Fruit fly (Drosophila melanogaster) whole organism, embryonic: ENCODE results near the gene lmd.

Source experiments
- CG10462 ChIP-seq: fragments of 200-800 bp; sonication (Bioruptor generic); optimal IDR thresholded peaks from 2 replicates; lab custom pipeline; 2016; ENCODE audit warnings: missing biosample characterization, missing genetic modification characterization
- CG10979 ChIP-seq: fragments of 200-800 bp; sonication (Bioruptor generic); optimal IDR thresholded peaks from 2 replicates; lab custom pipeline; 2018; ENCODE audit warnings: missing biosample characterization, mild to moderate bottlenecking, missing genetic modification characterization, moderate library complexity
- CG12659 ChIP-seq: fragments of 200-800 bp; sonication (Bioruptor generic); optimal IDR thresholded peaks from 3 replicates; lab custom pipeline; 2017; ENCODE audit warnings: mild to moderate bottlenecking, missing biosample characterization, missing genetic modification reagents, missing genetic modification characterization
- CG13287 ChIP-seq: fragments of 200-800 bp; sonication (Bioruptor generic); IDR thresholded peaks from 2 replicates; pipeline ENCODE4 v1.3.6; 2022; ENCODE audit warnings: missing biosample characterization, missing genetic modification characterization; ENCODE audit not compliant: partially characterized antibody
- CG13775 ChIP-seq: fragments of 200-800 bp; sonication (Bioruptor generic); optimal IDR thresholded peaks from 3 replicates; lab custom pipeline; 2017; ENCODE audit warnings: missing biosample characterization, mild to moderate bottlenecking, missing genetic modification characterization
- CG14710 ChIP-seq: fragments of 200-800 bp; sonication (Bioruptor generic); optimal IDR thresholded peaks from 3 replicates; lab custom pipeline; 2019; ENCODE audit warnings: missing biosample characterization, mild to moderate bottlenecking, missing genetic modification characterization, moderate library complexity
- CG14860 ChIP-seq: fragments of 200-800 bp; sonication (Bioruptor generic); IDR thresholded peaks from 3 replicates; pipeline ENCODE4 v1.3.6; 2022; ENCODE audit warnings: missing biosample characterization, missing genetic modification characterization; ENCODE audit not compliant: partially characterized antibody
- CG15514 ChIP-seq: fragments of 200-800 bp; sonication (Bioruptor generic); optimal IDR thresholded peaks from 3 replicates; lab custom pipeline; 2017; ENCODE audit warnings: missing biosample characterization, missing genetic modification characterization, mild to moderate bottlenecking, moderate library complexity, missing genetic modification reagents
- CG1602 ChIP-seq: fragments of 200-800 bp; sonication (Bioruptor generic); optimal IDR thresholded peaks from 3 replicates; lab custom pipeline; 2016; ENCODE audit warnings: missing biosample characterization, missing genetic modification characterization
- CG16779 ChIP-seq: fragments of 200-800 bp; sonication (Bioruptor generic); IDR thresholded peaks from 2 replicates; pipeline ENCODE4 v1.3.6; 2022; ENCODE audit warnings: missing biosample characterization, missing genetic modification characterization
- CG2678 ChIP-seq: fragments of 200-800 bp; sonication (Bioruptor generic); optimal IDR thresholded peaks from 3 replicates; lab custom pipeline; 2019; ENCODE audit warnings: missing biosample characterization, mild to moderate bottlenecking, missing genetic modification characterization, moderate library complexity
- CG2712 ChIP-seq: fragments of 200-800 bp; optimal IDR thresholded peaks from 3 replicates; lab custom pipeline; 2019; ENCODE audit warnings: missing biosample characterization, mild to moderate bottlenecking, missing genetic modification characterization, moderate library complexity
- CG30020 ChIP-seq: fragments of 200-800 bp; optimal IDR thresholded peaks from 2 replicates; lab custom pipeline; 2019; ENCODE audit warnings: missing biosample characterization, mild to moderate bottlenecking, missing genetic modification characterization, moderate library complexity
- CG4617 ChIP-seq: fragments of 200-800 bp; sonication (Bioruptor generic); optimal IDR thresholded peaks from 3 replicates; lab custom pipeline; 2016; ENCODE audit warnings: missing biosample characterization, missing genetic modification characterization, borderline replicate concordance
- CG5245 ChIP-seq: fragments of 200-800 bp; sonication (Bioruptor generic); optimal IDR thresholded peaks from 3 replicates; lab custom pipeline; 2016; ENCODE audit warnings: missing biosample characterization, missing genetic modification characterization
- CG6689 ChIP-seq: fragments of 200-800 bp; sonication (Bioruptor generic); IDR thresholded peaks from 2 replicates; pipeline ENCODE4 v1.3.6; 2022; ENCODE audit warnings: missing biosample characterization, missing genetic modification characterization
- CG9797 ChIP-seq: fragments of 200-800 bp; sonication (Bioruptor generic); optimal IDR thresholded peaks from 3 replicates; lab custom pipeline; 2018; ENCODE audit warnings: missing biosample characterization, mild to moderate bottlenecking, missing genetic modification characterization
- Deaf1 ChIP-seq: fragments of 200-800 bp; optimal IDR thresholded peaks from 3 replicates; lab custom pipeline; 2019; ENCODE audit warnings: missing biosample characterization, mild to moderate bottlenecking, missing genetic modification characterization, moderate library complexity
- Ets65A ChIP-seq: fragments of 200-800 bp; sonication (Bioruptor generic); peaks from one replicate; lab custom pipeline; 2016; ENCODE audit warnings: missing biosample characterization, missing genetic modification characterization
- HLHmδ ChIP-seq: fragments of 200-800 bp; sonication (Bioruptor generic); optimal IDR thresholded peaks from 2 replicates; lab custom pipeline; 2018; ENCODE audit warnings: missing biosample characterization, mild to moderate bottlenecking, missing genetic modification characterization, moderate library complexity
- Med ChIP-seq: fragments of 200-800 bp; sonication (Bioruptor generic); peaks from one replicate; lab custom pipeline; 2016; ENCODE audit warnings: missing biosample characterization, missing genetic modification characterization, mild to moderate bottlenecking, inconsistent platforms, moderate library complexity
- Nf-YC ChIP-seq: fragments of 200-800 bp; optimal IDR thresholded peaks from 3 replicates; lab custom pipeline; 2019; ENCODE audit warnings: missing biosample characterization, mild to moderate bottlenecking, missing genetic modification characterization, moderate library complexity
- NfI ChIP-seq: fragments of 200-800 bp; sonication (Bioruptor generic); optimal IDR thresholded peaks from 3 replicates; lab custom pipeline; 2018; ENCODE audit warnings: missing biosample characterization, mild to moderate bottlenecking, missing genetic modification characterization, moderate library complexity
- PHDP ChIP-seq: fragments of 200-800 bp; sonication (Bioruptor generic); optimal IDR thresholded peaks from 3 replicates; lab custom pipeline; 2018; ENCODE audit warnings: missing biosample characterization, mild to moderate bottlenecking, missing genetic modification characterization, moderate library complexity
- Ptx1 ChIP-seq: fragments of 200-800 bp; sonication (Bioruptor generic); IDR thresholded peaks from 2 replicates; pipeline ENCODE4 v1.3.6; 2022; ENCODE audit warnings: missing biosample characterization, missing genetic modification characterization
- Sin3A ChIP-seq: fragments of >200 bp; optimal IDR thresholded peaks from 2 replicates; lab custom pipeline; 2018
- Ssrp ChIP-seq: fragments of 200-800 bp; sonication (Bioruptor generic); optimal IDR thresholded peaks from 2 replicates; lab custom pipeline; 2018; ENCODE audit warnings: missing biosample characterization, mild to moderate bottlenecking, missing genetic modification characterization, moderate library complexity
- Trl ChIP-seq, 3 experiments: fragments of >200 bp in 2 of 3; fragments of 200-800 bp in 1 of 3; sonication (Bioruptor generic) in 1 of 3; optimal IDR thresholded peaks; 2 replicates in 1 of 3; 3 replicates in 2 of 3; lab custom pipeline; 2016 to 2017; ENCODE audit warnings: missing biosample characterization in 1 of 3, missing genetic modification characterization in 1 of 3
- Xbp1 ChIP-seq: fragments of 200-800 bp; sonication (Bioruptor generic); optimal IDR thresholded peaks from 3 replicates; lab custom pipeline; 2016; ENCODE audit warnings: missing biosample characterization, mild to moderate bottlenecking, missing genetic modification characterization
- YL-1 ChIP-seq: fragments of 200-800 bp; sonication (Bioruptor generic); optimal IDR thresholded peaks from 3 replicates; lab custom pipeline; 2017; ENCODE audit warnings: missing biosample characterization, mild to moderate bottlenecking, missing genetic modification characterization
- amos ChIP-seq: fragments of 200-800 bp; sonication (Bioruptor generic); IDR thresholded peaks from 2 replicates; pipeline ENCODE4 v1.3.6; 2022; ENCODE audit warnings: missing biosample characterization, missing genetic modification characterization; ENCODE audit not compliant: partially characterized antibody
- chn ChIP-seq: fragments of 200-800 bp; sonication (Bioruptor generic); optimal IDR thresholded peaks from 2 replicates; lab custom pipeline; 2016; ENCODE audit warnings: missing biosample characterization, missing genetic modification characterization
- dpn ChIP-seq, 2 experiments: fragments of 200-800 bp; sonication (Bioruptor generic); optimal IDR thresholded peaks; 3 replicates each; lab custom pipeline; 2016; ENCODE audit warnings: missing biosample characterization in 2 of 2, missing genetic modification characterization in 2 of 2
- dysf ChIP-seq: fragments of 200-800 bp; sonication (Bioruptor generic); IDR thresholded peaks from 3 replicates; pipeline ENCODE4 v1.3.6; 2022; ENCODE audit warnings: missing biosample characterization, missing genetic modification characterization
- emc ChIP-seq: fragments of 200-800 bp; sonication (Bioruptor generic); optimal IDR thresholded peaks from 2 replicates; lab custom pipeline; 2016; ENCODE audit warnings: missing biosample characterization, missing genetic modification characterization
- gfzf ChIP-seq: fragments of 200-800 bp; sonication (Bioruptor generic); optimal IDR thresholded peaks from 2 replicates; lab custom pipeline; 2016; ENCODE audit warnings: missing biosample characterization, mild to moderate bottlenecking, missing genetic modification characterization, moderate library complexity
- hb ChIP-seq: fragments of 200-800 bp; sonication (Bioruptor generic); IDR thresholded peaks from 3 replicates; pipeline ENCODE4 v1.3.6; 2022; ENCODE audit warnings: missing biosample characterization, missing genetic modification characterization; ENCODE audit not compliant: partially characterized antibody
- lmd ChIP-seq: fragments of 200-800 bp; sonication (Bioruptor generic); IDR thresholded peaks from 2 replicates; pipeline ENCODE4 v1.3.6; 2022; ENCODE audit warnings: missing biosample characterization, missing genetic modification characterization
- mld ChIP-seq: fragments of 200-800 bp; sonication (Bioruptor generic); IDR thresholded peaks from 3 replicates; pipeline ENCODE4 v1.3.6; 2022; ENCODE audit warnings: missing biosample characterization, missing genetic modification characterization; ENCODE audit not compliant: partially characterized antibody
- nerfin-2 ChIP-seq: fragments of 200-800 bp; sonication (Bioruptor generic); IDR thresholded peaks from 2 replicates; pipeline ENCODE4 v1.3.6; 2022; ENCODE audit warnings: missing biosample characterization, missing genetic modification characterization; ENCODE audit not compliant: partially characterized antibody
- nom ChIP-seq: fragments of 200-800 bp; sonication (Bioruptor generic); optimal IDR thresholded peaks from 2 replicates; lab custom pipeline; 2017; ENCODE audit warnings: missing biosample characterization, missing genetic modification characterization, mild to moderate bottlenecking, moderate library complexity, missing genetic modification reagents
- pb ChIP-seq: fragments of 200-800 bp; sonication (Bioruptor generic); optimal IDR thresholded peaks from 3 replicates; lab custom pipeline; 2016; ENCODE audit warnings: missing biosample characterization, missing genetic modification characterization
- phol ChIP-seq: fragments of 200-800 bp; sonication (Bioruptor generic); optimal IDR thresholded peaks from 3 replicates; lab custom pipeline; 2018; ENCODE audit warnings: missing biosample characterization, mild to moderate bottlenecking, missing genetic modification characterization, moderate library complexity
- sd ChIP-seq: fragments of 200-800 bp; sonication (Bioruptor generic); optimal IDR thresholded peaks from 3 replicates; lab custom pipeline; 2018; ENCODE audit warnings: missing biosample characterization, mild to moderate bottlenecking, missing genetic modification characterization, moderate library complexity
- sima ChIP-seq: fragments of 200-800 bp; sonication (Bioruptor generic); optimal IDR thresholded peaks from 2 replicates; lab custom pipeline; 2016; ENCODE audit warnings: missing biosample characterization, missing genetic modification characterization
- sob ChIP-seq: fragments of 200-800 bp; sonication (Bioruptor generic); IDR thresholded peaks from 2 replicates; pipeline ENCODE4 v1.3.6; 2022; ENCODE audit warnings: missing biosample characterization, missing genetic modification characterization
- stwl ChIP-seq: fragments of 200-800 bp; sonication (Bioruptor generic); optimal IDR thresholded peaks from 3 replicates; lab custom pipeline; 2018; ENCODE audit warnings: missing biosample characterization, mild to moderate bottlenecking, missing genetic modification characterization, moderate library complexity
- tap ChIP-seq: fragments of 200-800 bp; optimal IDR thresholded peaks from 3 replicates; lab custom pipeline; 2019; ENCODE audit warnings: missing biosample characterization, mild to moderate bottlenecking, missing genetic modification characterization, moderate library complexity
- vfl ChIP-seq: fragments of 200-800 bp; sonication (Bioruptor generic); optimal IDR thresholded peaks from 2 replicates; lab custom pipeline; 2016; ENCODE audit warnings: missing biosample characterization, missing genetic modification characterization

The lmd gene

DNA sequence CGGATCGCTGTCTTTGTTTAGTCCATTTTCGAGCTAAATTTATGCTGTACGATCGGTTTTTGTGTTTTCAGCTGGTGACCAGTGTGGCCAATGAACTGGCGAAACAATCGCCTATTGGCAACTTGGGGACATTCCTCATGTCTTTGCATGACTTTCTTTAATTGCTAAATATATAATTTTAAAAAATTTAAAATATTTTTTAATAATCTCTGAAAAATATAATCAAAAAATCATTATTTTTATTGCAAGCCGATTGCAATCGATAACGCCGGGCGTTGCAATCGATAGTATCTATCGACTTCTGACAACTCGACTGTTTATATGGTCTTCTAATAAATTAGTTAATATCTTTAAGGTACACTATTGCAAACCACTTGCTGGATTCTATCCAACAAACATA lies 34.7 kb upstream of the lmd start, which contains the start of the genes sav and Ublcp1 (continued):
- TF ChIP-seq Ets65A (GFP tag; lab: Kevin White, UChicago): peak; percentile 36
- no peak for TF ChIP-seq dysf
- TF ChIP-seq CG2678 (tag; lab: Kevin White, UChicago): peak; percentile 30
- TF ChIP-seq mld (GFP tag; lab: Robert Waterston, UW): peak; percentile 80
- peak; percentile 74 for TF ChIP-seq CG14710 (tag; lab: Kevin White, UChicago)
- TF ChIP-seq sima (GFP tag; lab: Kevin White, UChicago): no peak
- TF ChIP-seq Sin3A (lab: Kevin White, UChicago): peak; percentile 1
- no peak for TF ChIP-seq emc (GFP tag; lab: Kevin White, UChicago)
- TF ChIP-seq CG1602: peak; percentile 19
- TF ChIP-seq CG6689 (GFP tag; lab: Robert Waterston, UW): 0 out of 2 replicates have a peak, but pooled peaks have one; percentile 18
- peak; percentile 21; the same call in 1 of the 2 replicates for TF ChIP-seq lmd
- TF ChIP-seq Xbp1 (GFP tag; lab: Kevin White, UChicago): peak; percentile 39
- peak; percentile 46 for TF ChIP-seq CG15514 (GFP tag; lab: Kevin White, UChicago)
- no peak for TF ChIP-seq sd (tag; lab: Kevin White, UChicago)
- TF ChIP-seq Trl (optimal IDR thresholded peaks at IDR 0.05; lab: Kevin White, UChicago): no peak
- no peak for TF ChIP-seq Trl (GFP tag; optimal IDR thresholded peaks at IDR 0.05; lab: Kevin White, UChicago)
- peak; percentile 9 for TF ChIP-seq Nf-YC (tag; lab: Kevin White, UChicago)
- TF ChIP-seq Deaf1 (tag; lab: Kevin White, UChicago): peak; percentile 21
- TF ChIP-seq pb (GFP tag; lab: Kevin White, UChicago): no peak
- peak; percentile 11 for TF ChIP-seq NfI (GFP tag; lab: Kevin White, UChicago)
- peak; percentile 17 for TF ChIP-seq tap (tag; lab: Kevin White, UChicago)
- 0 out of 2 replicates have a peak, but pooled peaks have one; percentile 19 for TF ChIP-seq sob
- peak; percentile 80 for TF ChIP-seq hb (GFP tag; lab: Robert Waterston, UW)
- TF ChIP-seq CG30020 (tag; lab: Kevin White, UChicago): peak; percentile 43
- TF ChIP-seq vfl: no peak
- TF ChIP-seq CG12659 (GFP tag; lab: Kevin White, UChicago): peak; percentile 65
- TF ChIP-seq CG9797 (GFP tag; lab: Kevin White, UChicago): peak; percentile 71
- peak in 1 of 2 experiments; percentile 38 for TF ChIP-seq dpn (GFP tag; optimal IDR thresholded peaks at IDR 0.05; lab: Kevin White, UChicago)
- no peak for TF ChIP-seq HLHmδ (GFP tag; lab: Kevin White, UChicago)
- peak; percentile 60 for TF ChIP-seq gfzf (GFP tag; lab: Kevin White, UChicago)
- peak; percentile 61 for TF ChIP-seq CG2712 (tag; lab: Kevin White, UChicago)
- peak; percentile 57 for TF ChIP-seq phol (tag; lab: Kevin White, UChicago)
- TF ChIP-seq CG5245: no peak
- TF ChIP-seq Ptx1 (GFP tag; lab: Robert Waterston, UW): 0 out of 2 replicates have a peak, but pooled peaks have one; percentile 7
- peak; percentile 84 for TF ChIP-seq CG14860 (GFP tag; lab: Robert Waterston, UW)
- TF ChIP-seq CG4617 (GFP tag; lab: Kevin White, UChicago): peak; percentile 85
- TF ChIP-seq amos (GFP tag; lab: Robert Waterston, UW): peak; percentile 87
- no peak for TF ChIP-seq nom
- peak; percentile 82 for TF ChIP-seq nerfin-2 (GFP tag; lab: Robert Waterston, UW)
- peak; percentile 37 for TF ChIP-seq CG10979 (tag; lab: Kevin White, UChicago)
- peak; percentile 18 for TF ChIP-seq Med (GFP tag; lab: Kevin White, UChicago)
- TF ChIP-seq CG13287 (GFP tag; lab: Robert Waterston, UW): peak; percentile 97
- peak; percentile 40 for TF ChIP-seq CG13775
- TF ChIP-seq chn (GFP tag; lab: Kevin White, UChicago): peak; percentile 6
- TF ChIP-seq CG16779 (GFP tag; lab: Robert Waterston, UW): no peak
- TF ChIP-seq PHDP (tag; lab: Kevin White, UChicago): peak; percentile 45
- TF ChIP-seq YL-1 (GFP tag; lab: Kevin White, UChicago): peak; percentile 88
- peak; percentile 17 for TF ChIP-seq Ssrp (tag; lab: Kevin White, UChicago)
- peak; percentile 12 for TF ChIP-seq CG10462 (GFP tag; lab: Kevin White, UChicago)
- TF ChIP-seq stwl (tag; lab: Kevin White, UChicago): peak; percentile 83
